Worm (Caenorhabditis elegans) whole organism, L4 larva: Measurements from ENCODE around the gene orc-3.

ENCODE experiments used
- F10B5.3 ChIP-seq: sonication (generic microtip); optimal IDR thresholded peaks from 2 replicates; lab custom pipeline; 2016; ENCODE audit warnings: mild to moderate bottlenecking, missing genetic modification characterization, missing compliant biosample characterization
- R02D3.7 ChIP-seq: fragments of 150-350 bp; sonication (generic microtip); optimal IDR thresholded peaks from 3 replicates; lab custom pipeline; 2014; ENCODE audit warnings: missing biosample characterization, missing genetic modification characterization
- T20F7.1 ChIP-seq: fragments of 200-800 bp; sonication (Bioruptor generic); optimal IDR thresholded peaks from 2 replicates; lab custom pipeline; 2018; ENCODE audit warnings: mild to moderate bottlenecking, missing genetic modification characterization, missing compliant biosample characterization
- Y48G9A.11 ChIP-seq: fragments of 200-800 bp; sonication (Bioruptor generic); IDR thresholded peaks from 2 replicates; pipeline ENCODE4 v1.3.6; 2022; ENCODE audit warnings: missing genetic modification reagents, missing genetic modification characterization, missing compliant biosample characterization
- Y5F2A.4 ChIP-seq: fragments of 200-800 bp; sonication (Bioruptor generic); optimal IDR thresholded peaks from 2 replicates; lab custom pipeline; 2018; ENCODE audit warnings: mild to moderate bottlenecking, missing genetic modification characterization, missing compliant biosample characterization
- ZK337.2 ChIP-seq: fragments of 200-800 bp; sonication (Bioruptor generic); IDR thresholded peaks from 2 replicates; pipeline ENCODE4 v1.3.6; 2022; ENCODE audit warnings: missing genetic modification reagents, missing genetic modification characterization, missing compliant biosample characterization
- ZK546.5 ChIP-seq, 2 experiments: sonication (generic microtip); optimal IDR thresholded peaks; 2 replicates each; lab custom pipeline; 2017; ENCODE audit warnings: missing biosample characterization in 2 of 2, missing genetic modification characterization in 2 of 2
- ama-1 ChIP-seq: fragments of 150-350 bp; optimal IDR thresholded peaks from 2 replicates; lab custom pipeline; 2014; ENCODE audit warnings: inconsistent platforms, mixed read lengths
- arid-1 ChIP-seq: fragments of 200-800 bp; sonication (Bioruptor generic); conservative IDR thresholded peaks from 2 replicates; pipeline ENCODE4 v1.3.6; 2022; ENCODE audit warnings: missing genetic modification reagents, missing genetic modification characterization, missing compliant biosample characterization
- ceh-20 ChIP-seq: fragments of 200-800 bp; sonication (Bioruptor generic); IDR thresholded peaks from 2 replicates; pipeline ENCODE4 v1.3.6; 2022; ENCODE audit warnings: missing genetic modification reagents, missing genetic modification characterization, missing compliant biosample characterization
- ceh-28 ChIP-seq: fragments of 150-350 bp; optimal IDR thresholded peaks from 2 replicates; lab custom pipeline; 2014; ENCODE audit warnings: missing biosample characterization, missing genetic modification reagents, missing genetic modification characterization
- daf-16 ChIP-seq, 3 experiments: sonication (generic microtip); optimal IDR thresholded peaks; 2 replicates each; lab custom pipeline; 2016 to 2017; ENCODE audit warnings: missing genetic modification characterization in 3 of 3, missing genetic modification reagents in 3 of 3, mild to moderate bottlenecking in 2 of 3, missing compliant biosample characterization in 2 of 3, missing biosample characterization in 1 of 3, moderate library complexity in 1 of 3
- daf-8 ChIP-seq: fragments of 200-800 bp; sonication (Bioruptor generic); IDR thresholded peaks from 2 replicates; pipeline ENCODE4 v1.3.6; 2022; ENCODE audit warnings: missing genetic modification characterization, missing compliant biosample characterization
- dmd-6 ChIP-seq: fragments of 200-800 bp; sonication (Bioruptor generic); IDR thresholded peaks from 2 replicates; pipeline ENCODE4 v1.3.6; 2022; ENCODE audit warnings: missing genetic modification reagents, missing genetic modification characterization, missing compliant biosample characterization
- dmd-9 ChIP-seq: fragments of 200-800 bp; sonication (Bioruptor generic); IDR thresholded peaks from 2 replicates; pipeline ENCODE4 v1.3.6; 2022; ENCODE audit warnings: missing genetic modification reagents, missing genetic modification characterization, missing compliant biosample characterization
- dpl-1 ChIP-seq: fragments of 150-350 bp; optimal IDR thresholded peaks from 2 replicates; lab custom pipeline; 2014; ENCODE audit warnings: missing biosample characterization, missing genetic modification reagents, missing genetic modification characterization
- egl-43 ChIP-seq: fragments of 200-800 bp; sonication (Bioruptor generic); IDR thresholded peaks from 2 replicates; pipeline ENCODE4 v1.3.6; 2022; ENCODE audit warnings: missing genetic modification reagents, missing genetic modification characterization, missing compliant biosample characterization
- fkh-10 ChIP-seq: fragments of 150-350 bp; optimal IDR thresholded peaks from 2 replicates; lab custom pipeline; 2014; ENCODE audit warnings: missing biosample characterization, missing genetic modification reagents, missing genetic modification characterization
- fos-1 ChIP-seq: fragments of 150-350 bp; optimal IDR thresholded peaks from 2 replicates; lab custom pipeline; 2014; ENCODE audit warnings: missing biosample characterization, missing genetic modification characterization
- hmg-1.1 ChIP-seq: fragments of 200-800 bp; sonication (Bioruptor generic); IDR thresholded peaks from 2 replicates; pipeline ENCODE4 v1.3.6; 2022; ENCODE audit warnings: missing genetic modification reagents, missing genetic modification characterization, missing compliant biosample characterization
- lim-7 ChIP-seq: fragments of 200-800 bp; sonication (Bioruptor generic); IDR thresholded peaks from 2 replicates; pipeline ENCODE4 v1.3.6; 2022; ENCODE audit warnings: missing genetic modification characterization, missing compliant biosample characterization
- lin-13 ChIP-seq: fragments of 150-350 bp; optimal IDR thresholded peaks from 2 replicates; lab custom pipeline; 2014; ENCODE audit warnings: missing biosample characterization, missing genetic modification reagents, missing genetic modification characterization
- lin-38 ChIP-seq: fragments of 200-800 bp; sonication (Bioruptor generic); IDR thresholded peaks from 2 replicates; pipeline ENCODE4 v1.3.6; 2022; ENCODE audit warnings: missing genetic modification reagents, missing genetic modification characterization, missing compliant biosample characterization
- lsy-2 ChIP-seq, 2 experiments: fragments of 150-350 bp in 1 of 2; sonication (generic microtip) in 1 of 2; optimal IDR thresholded peaks; 2 replicates each; lab custom pipeline; 2014 to 2017; ENCODE audit warnings: missing biosample characterization in 2 of 2, missing genetic modification characterization in 2 of 2
- madf-9 ChIP-seq: fragments of 200-800 bp; sonication (Bioruptor generic); conservative IDR thresholded peaks from 2 replicates; pipeline ENCODE4 v1.3.6; 2022; ENCODE audit warnings: missing genetic modification reagents, missing genetic modification characterization, missing compliant biosample characterization
- mep-1 ChIP-seq: fragments of 150-350 bp; sonication (generic microtip); optimal IDR thresholded peaks from 3 replicates; lab custom pipeline; 2014; ENCODE audit warnings: missing biosample characterization, missing genetic modification characterization
- mes-2 ChIP-seq: sonication (generic microtip); optimal IDR thresholded peaks from 2 replicates; lab custom pipeline; 2016; ENCODE audit warnings: missing genotype, mild to moderate bottlenecking, missing genetic modification characterization, missing compliant biosample characterization; ENCODE audit not compliant: poor library complexity, severe bottlenecking
- mxl-2 ChIP-seq: fragments of 200-800 bp; sonication (Bioruptor generic); conservative IDR thresholded peaks from 2 replicates; pipeline ENCODE4 v1.3.6; 2022; ENCODE audit warnings: missing genetic modification reagents, missing genetic modification characterization, missing compliant biosample characterization
- nhr-10 ChIP-seq: fragments of 150-350 bp; optimal IDR thresholded peaks from 2 replicates; lab custom pipeline; 2014; ENCODE audit warnings: missing biosample characterization, missing genetic modification characterization
- nhr-111 ChIP-seq: fragments of 200-800 bp; sonication (Bioruptor generic); optimal IDR thresholded peaks from 2 replicates; lab custom pipeline; 2018; ENCODE audit warnings: mild to moderate bottlenecking, missing genetic modification characterization, missing compliant biosample characterization
- nhr-25 ChIP-seq: sonication (generic microtip); optimal IDR thresholded peaks from 2 replicates; lab custom pipeline; 2017; ENCODE audit warnings: missing genetic modification characterization, mild to moderate bottlenecking, missing compliant biosample characterization, antibody characterized with exemption, moderate library complexity, borderline replicate concordance; ENCODE audit not compliant: insufficient read depth
- nhr-28 ChIP-seq: fragments of 150-350 bp; optimal IDR thresholded peaks from 2 replicates; lab custom pipeline; 2014; ENCODE audit warnings: missing biosample characterization, missing genetic modification characterization
- nhr-48 ChIP-seq: sonication (generic microtip); optimal IDR thresholded peaks from 2 replicates; lab custom pipeline; 2016; ENCODE audit warnings: mild to moderate bottlenecking, missing genetic modification characterization, missing compliant biosample characterization
- pha-4 ChIP-seq, 2 experiments: fragments of 150-350 bp in 1 of 2; fragments of 200-800 bp in 1 of 2; sonication (Bioruptor generic) in 1 of 2; IDR thresholded peaks in 1 of 2; optimal IDR thresholded peaks in 1 of 2; 2 replicates each; pipeline versions ENCODE4 v1.3.6 to Lab custom; 2014 to 2022; ENCODE audit warnings: missing genetic modification characterization in 2 of 2, missing genetic modification reagents in 2 of 2, missing biosample characterization in 1 of 2, missing compliant biosample characterization in 1 of 2
- php-3 ChIP-seq: fragments of 200-800 bp; sonication (Bioruptor generic); IDR thresholded peaks from 2 replicates; pipeline ENCODE4 v1.3.6; 2022; ENCODE audit warnings: missing genetic modification reagents, missing genetic modification characterization, missing compliant biosample characterization
- sdz-12 ChIP-seq: fragments of 200-800 bp; sonication (Bioruptor generic); optimal IDR thresholded peaks from 2 replicates; lab custom pipeline; 2018; ENCODE audit warnings: mild to moderate bottlenecking, missing genetic modification characterization, missing compliant biosample characterization
- skn-1 ChIP-seq: fragments of 150-350 bp; optimal IDR thresholded peaks from 2 replicates; lab custom pipeline; 2014; ENCODE audit warnings: missing biosample characterization, missing genetic modification characterization
- snpc-4 ChIP-seq: fragments of 150-350 bp; optimal IDR thresholded peaks from 2 replicates; lab custom pipeline; 2014; ENCODE audit warnings: missing biosample characterization, missing genetic modification characterization
- spr-1 ChIP-seq: sonication (generic microtip); optimal IDR thresholded peaks from 2 replicates; lab custom pipeline; 2016; ENCODE audit warnings: mild to moderate bottlenecking, missing genetic modification characterization, missing compliant biosample characterization
- spr-3 ChIP-seq: fragments of 200-800 bp; sonication (Bioruptor generic); optimal IDR thresholded peaks from 2 replicates; lab custom pipeline; 2018; ENCODE audit warnings: mild to moderate bottlenecking, missing genetic modification characterization, missing compliant biosample characterization
- unc-39 ChIP-seq: sonication (generic microtip); optimal IDR thresholded peaks from 2 replicates; lab custom pipeline; 2017; ENCODE audit warnings: missing biosample characterization, missing genetic modification characterization
- vab-7 ChIP-seq: fragments of 200-800 bp; sonication (Bioruptor generic); IDR thresholded peaks from 2 replicates; pipeline ENCODE4 v1.3.6; 2022; ENCODE audit warnings: missing genetic modification reagents, missing genetic modification characterization, missing compliant biosample characterization
- zfp-2 ChIP-seq: sonication (generic microtip); optimal IDR thresholded peaks from 2 replicates; lab custom pipeline; 2016; ENCODE audit warnings: mild to moderate bottlenecking, missing genetic modification characterization, missing compliant biosample characterization
- zfp-3 ChIP-seq: fragments of 200-800 bp; sonication (Bioruptor generic); conservative IDR thresholded peaks from 2 replicates; pipeline ENCODE4 v1.3.6; 2022; ENCODE audit warnings: missing genetic modification reagents, missing genetic modification characterization, missing compliant biosample characterization
- ztf-11 ChIP-seq: fragments of 150-350 bp; optimal IDR thresholded peaks from 2 replicates; lab custom pipeline; 2014; ENCODE audit warnings: missing biosample characterization, missing genetic modification characterization

Gene orc-3

DNA sequence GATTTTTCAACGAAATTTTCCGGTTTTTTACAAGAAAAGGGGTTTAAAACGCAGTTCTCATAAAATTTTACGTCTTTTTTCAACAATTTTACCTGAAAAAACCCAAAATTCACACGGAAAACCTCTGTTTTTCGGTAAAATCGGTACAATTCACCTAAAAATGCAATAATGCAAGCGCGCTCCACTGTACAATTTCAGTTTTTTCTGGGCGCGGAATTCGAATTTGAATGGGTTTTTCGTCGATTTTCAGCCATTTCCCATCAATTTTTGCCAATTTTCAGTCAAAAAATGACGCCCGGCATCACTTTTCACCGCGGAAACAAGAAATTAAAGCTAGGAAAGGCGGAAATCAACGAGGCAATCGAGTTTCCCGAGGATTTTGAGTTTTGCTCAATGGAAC lies at the start of gene orc-3:
TSS of gene orc-3 (plus strand) at position 282 of the 400 bp plus-strand sequence.
- TF ChIP-seq mxl-2 (GFP tag; lab: Robert Waterston, UW) (no peak), lim-7 (GFP tag; lab: Robert Waterston, UW) (no peak), lsy-2 (tag; optimal IDR thresholded peaks at IDR 0.05; lab: Kevin White, UChicago) (peak in 1 of 2 experiments; percentile 22), Y48G9A.11 (GFP tag; lab: Robert Waterston, UW) (no peak), lin-13 (GFP tag; lab: Kevin White, UChicago) (peak; percentile 43), dpl-1 (GFP tag; lab: Kevin White, UChicago) (peak; percentile 84), mep-1 (tag; lab: Kevin White, UChicago) (peak; percentile 18), F10B5.3 (tag; lab: Kevin White, UChicago) (no peak), Y5F2A.4 (no peak), zfp-3 (GFP tag; lab: Robert Waterston, UW) (no peak), R02D3.7 (tag; lab: Kevin White, UChicago) (no peak), ceh-28 (tag; lab: Kevin White, UChicago) (no peak), lin-38 (peak; percentile 93), ceh-20 (no peak), daf-8 (GFP tag; lab: Robert Waterston, UW) (no peak), mes-2 (peak; percentile 68)
- TF ChIP-seq, all 104 proteins: peak for 6

ce11 chrIII:1161946-1162345 lies 46.0 kb upstream of the orc-3 start:
- TF ChIP-seq zfp-2 (tag; lab: Kevin White, UChicago) (no peak), skn-1 (tag; lab: Kevin White, UChicago) (no peak), dmd-9 (GFP tag; lab: Robert Waterston, UW) (no peak), mep-1 (tag; lab: Kevin White, UChicago) (no peak)
- TF ChIP-seq, all 104 proteins: peak for 0

ce11 chrIII:1163203-1163602 lies 44.7 kb upstream of the orc-3 start:
- 0 out of 2 replicates have a peak, but pooled peaks have one; percentile 37 for TF ChIP-seq pha-4 (GFP tag; IDR thresholded peaks at IDR 0.05; lab: Robert Waterston, UW)
- TF ChIP-seq pha-4 (tag; optimal IDR thresholded peaks at IDR 0.05; lab: Kevin White, UChicago) = no peak
- no peak for TF ChIP-seq php-3 (GFP tag; lab: Robert Waterston, UW)
- TF ChIP-seq spr-1 = no peak
- TF ChIP-seq spr-3 (GFP tag; lab: Kevin White, UChicago) = no peak
- TF ChIP-seq nhr-28 (tag; lab: Kevin White, UChicago) = no peak
- TF ChIP-seq ZK546.5 (tag; optimal IDR thresholded peaks at IDR 0.05; lab: Kevin White, UChicago) = no peak
- no peak for TF ChIP-seq nhr-111 (GFP tag; lab: Kevin White, UChicago)
- TF ChIP-seq ama-1 (lab: Kevin White, UChicago) = no peak
- TF ChIP-seq mep-1 (tag; lab: Kevin White, UChicago) = no peak
- no peak for TF ChIP-seq nhr-25 (tag; lab: Kevin White, UChicago)
- no peak for TF ChIP-seq nhr-10 (tag; lab: Kevin White, UChicago)
- peak; percentile 52; the same call in 1 of the 2 replicates for TF ChIP-seq egl-43
- TF ChIP-seq ceh-28 (tag; lab: Kevin White, UChicago) = no peak
- no peak for TF ChIP-seq Y5F2A.4
- TF ChIP-seq daf-16 (GFP tag; optimal IDR thresholded peaks at IDR 0.05; lab: Kevin White, UChicago) = peak in 1 of 2 experiments; percentile 19
- no peak for TF ChIP-seq daf-16 (tag; optimal IDR thresholded peaks at IDR 0.05; lab: Kevin White, UChicago)
- TF ChIP-seq fos-1 = no peak
- TF ChIP-seq sdz-12 (GFP tag; lab: Kevin White, UChicago) = no peak
- no peak for TF ChIP-seq ztf-11 (tag; lab: Kevin White, UChicago)
- peak; percentile 59; the same call in 1 of the 2 replicates for TF ChIP-seq lim-7 (GFP tag; lab: Robert Waterston, UW)
- TF ChIP-seq vab-7 (GFP tag; lab: Robert Waterston, UW) = 0 out of 2 replicates have a peak, but pooled peaks have one; percentile 29
- no peak for TF ChIP-seq zfp-2 (tag; lab: Kevin White, UChicago)
- TF ChIP-seq madf-9 (GFP tag; lab: Robert Waterston, UW) = no peak
- TF ChIP-seq T20F7.1 = no peak
- TF ChIP-seq lin-38 = peak; percentile 68
- TF ChIP-seq hmg-1.1 (GFP tag; lab: Robert Waterston, UW) = 0 out of 2 replicates have a peak, but pooled peaks have one; percentile 15
- TF ChIP-seq arid-1 = no peak
- TF ChIP-seq unc-39 = no peak
- no peak for TF ChIP-seq snpc-4 (tag; lab: Kevin White, UChicago)
- no peak for TF ChIP-seq nhr-48 (tag; lab: Kevin White, UChicago)
- no peak for TF ChIP-seq Y48G9A.11 (GFP tag; lab: Robert Waterston, UW)
- no peak for TF ChIP-seq fkh-10
- TF ChIP-seq dmd-6 (GFP tag; lab: Robert Waterston, UW) = 0 out of 2 replicates have a peak, but pooled peaks have one; percentile 9
- no peak for TF ChIP-seq ZK337.2 (GFP tag; lab: Robert Waterston, UW)
- TF ChIP-seq zfp-3 (GFP tag; lab: Robert Waterston, UW) = no peak
